Fruit fly (Drosophila melanogaster) ovary, adult (tissue): ENCODE results near the gene CG32104.

Experiments
- CG17801 ChIP-seq: fragments of 200-800 bp; optimal IDR thresholded peaks from 2 replicates; lab custom pipeline; 2019; ENCODE audit warnings: missing biosample characterization, mild to moderate bottlenecking, missing genetic modification characterization, moderate library complexity; ENCODE audit not compliant: partially characterized antibody

CG32104 gene

DNA sequence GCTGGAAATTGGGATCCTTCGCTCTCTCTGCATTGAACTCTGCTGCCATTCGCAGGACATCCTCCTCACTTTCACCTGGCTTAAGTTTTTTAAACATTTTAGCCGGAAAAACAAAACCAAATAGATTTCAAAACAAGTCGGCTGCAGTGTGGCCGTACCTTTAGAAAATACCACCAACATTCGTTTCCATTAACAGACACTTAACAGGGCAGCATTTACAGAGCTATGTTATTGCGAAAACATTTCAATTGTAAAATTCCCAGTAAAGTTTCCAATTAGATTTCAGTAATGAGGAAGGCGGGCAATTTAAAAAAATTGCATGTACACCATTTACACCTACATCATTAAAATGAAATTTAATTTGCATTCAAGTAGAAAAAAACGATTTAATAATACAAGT is at the start of gene CG32104:
TSS of gene CG32104 (minus strand) at position 152 of the 400 bp plus-strand sequence.
- no peak for TF ChIP-seq CG17801 (GFP tag; lab: Kevin White, UChicago)

DNA sequence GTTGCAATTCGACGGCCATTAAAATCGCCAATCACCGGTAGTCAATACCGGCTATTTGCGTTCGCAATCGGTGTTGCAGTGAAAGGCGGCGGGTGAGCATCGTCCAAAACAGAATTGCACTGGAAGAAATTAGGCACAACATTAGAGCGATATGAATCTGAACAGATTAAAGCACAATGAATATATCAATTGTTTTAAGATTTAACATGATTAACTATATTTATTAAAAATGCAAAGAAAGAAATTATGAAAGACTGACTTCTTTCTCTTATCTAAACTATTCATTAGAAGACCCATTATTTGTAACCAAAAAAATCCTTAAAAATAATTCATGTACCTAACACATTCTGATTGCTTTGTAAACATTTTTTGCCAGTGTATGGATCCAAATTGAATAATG is 48.4 kb upstream of the CG32104 start:
- no peak for TF ChIP-seq CG17801 (GFP tag; lab: Kevin White, UChicago)

DNA sequence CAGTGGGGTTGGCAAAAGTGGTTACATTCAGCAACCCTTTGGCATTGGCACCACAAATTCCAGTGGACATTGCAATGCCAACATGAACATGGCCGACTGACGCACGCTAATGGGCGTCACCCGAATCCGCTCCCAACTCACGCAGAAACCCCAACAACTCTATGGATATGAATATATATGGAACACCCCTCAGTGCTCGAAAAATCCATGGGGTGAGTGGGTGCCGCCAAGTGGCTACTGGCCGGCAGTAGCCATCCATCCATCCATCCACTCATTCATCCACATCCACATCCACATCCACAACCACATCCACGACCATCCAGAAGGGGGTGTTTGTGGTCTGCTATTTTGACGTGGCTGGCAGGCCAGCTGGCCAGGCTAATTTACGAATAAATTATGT is 48.0 kb upstream of the CG32104 start:
- TF ChIP-seq CG17801 (GFP tag; lab: Kevin White, UChicago), result no peak

DNA sequence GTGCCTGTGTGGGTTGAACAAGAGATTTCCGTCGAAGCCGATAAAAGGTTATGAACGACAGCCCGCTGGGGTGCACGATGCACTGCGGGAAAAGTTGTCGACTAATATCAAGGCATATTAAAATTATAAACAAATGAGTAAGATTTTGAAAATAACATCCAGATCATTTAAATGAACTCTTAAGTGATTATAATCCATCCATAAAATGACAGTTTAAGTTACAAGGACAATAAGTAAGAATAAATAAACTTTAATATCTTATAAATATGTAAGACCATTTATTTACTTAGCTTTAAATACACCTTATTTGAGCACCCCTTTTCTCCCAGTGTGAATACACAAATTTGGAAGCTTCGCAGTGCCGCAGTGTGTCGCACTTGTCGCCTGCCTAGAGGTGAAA is 44.9 kb upstream of the CG32104 start:
- no peak for TF ChIP-seq CG17801 (GFP tag; lab: Kevin White, UChicago)

DNA sequence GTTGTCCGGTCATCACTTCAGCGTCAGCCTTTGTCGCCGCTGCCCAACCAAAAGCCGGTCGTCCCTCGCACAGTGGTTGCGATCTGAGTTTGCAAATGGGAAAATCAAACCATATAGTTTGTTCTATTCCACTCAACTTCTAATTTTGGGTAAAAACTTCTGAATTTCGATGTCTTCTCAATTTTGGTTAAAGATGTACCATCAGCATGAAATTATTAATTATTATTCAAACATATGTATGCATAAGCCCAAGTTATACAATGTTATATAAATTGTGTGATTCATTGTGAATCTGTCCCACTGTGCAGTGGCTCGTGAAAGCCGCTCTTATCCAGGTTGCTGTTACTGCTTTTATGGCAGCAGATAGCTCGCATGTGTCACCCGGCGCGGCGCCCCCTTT is 43.5 kb upstream of the CG32104 start:
- no peak for TF ChIP-seq CG17801 (GFP tag; lab: Kevin White, UChicago)

DNA sequence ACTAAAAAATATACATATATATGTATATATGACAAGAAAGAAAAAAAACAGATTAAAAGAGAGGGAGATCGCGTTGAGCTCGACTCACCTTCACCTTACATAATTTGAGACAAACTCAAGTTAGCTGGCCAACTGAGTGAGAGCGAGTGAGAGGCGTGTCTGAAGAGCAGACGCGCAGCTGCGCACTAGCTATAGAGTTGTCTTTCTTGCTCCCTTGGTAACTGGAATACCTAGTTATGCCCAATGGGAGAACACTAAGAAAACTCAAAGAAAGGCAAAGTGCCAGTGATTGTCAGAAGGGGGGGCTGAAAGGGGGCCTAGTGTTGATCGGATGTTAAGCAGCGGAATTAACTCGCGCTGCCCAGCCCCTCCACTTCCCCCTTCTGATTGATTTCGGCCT is 35.3 kb upstream of the CG32104 start:
- TF ChIP-seq CG17801 (GFP tag; lab: Kevin White, UChicago), result no peak

DNA sequence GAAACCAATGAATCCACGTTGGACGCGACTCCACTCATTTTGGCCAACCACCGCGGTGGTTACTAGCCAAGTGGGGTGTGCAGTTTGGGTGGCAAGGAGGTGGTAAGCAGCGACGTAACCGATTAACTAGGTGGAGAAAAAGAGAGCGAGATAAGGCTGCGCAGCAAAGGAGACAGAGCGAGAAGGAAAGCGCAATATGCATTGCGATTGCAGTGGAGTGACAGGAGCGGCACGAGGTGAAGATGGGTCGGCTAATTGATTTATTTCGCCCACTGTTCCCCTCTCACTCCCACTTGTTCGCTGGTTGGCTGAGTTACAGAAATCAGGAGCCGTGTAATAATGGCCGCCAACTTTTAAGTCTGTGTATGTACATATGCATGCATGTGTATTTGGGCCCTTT is 34.6 kb upstream of the CG32104 start:
- no peak for TF ChIP-seq CG17801 (GFP tag; lab: Kevin White, UChicago)

DNA sequence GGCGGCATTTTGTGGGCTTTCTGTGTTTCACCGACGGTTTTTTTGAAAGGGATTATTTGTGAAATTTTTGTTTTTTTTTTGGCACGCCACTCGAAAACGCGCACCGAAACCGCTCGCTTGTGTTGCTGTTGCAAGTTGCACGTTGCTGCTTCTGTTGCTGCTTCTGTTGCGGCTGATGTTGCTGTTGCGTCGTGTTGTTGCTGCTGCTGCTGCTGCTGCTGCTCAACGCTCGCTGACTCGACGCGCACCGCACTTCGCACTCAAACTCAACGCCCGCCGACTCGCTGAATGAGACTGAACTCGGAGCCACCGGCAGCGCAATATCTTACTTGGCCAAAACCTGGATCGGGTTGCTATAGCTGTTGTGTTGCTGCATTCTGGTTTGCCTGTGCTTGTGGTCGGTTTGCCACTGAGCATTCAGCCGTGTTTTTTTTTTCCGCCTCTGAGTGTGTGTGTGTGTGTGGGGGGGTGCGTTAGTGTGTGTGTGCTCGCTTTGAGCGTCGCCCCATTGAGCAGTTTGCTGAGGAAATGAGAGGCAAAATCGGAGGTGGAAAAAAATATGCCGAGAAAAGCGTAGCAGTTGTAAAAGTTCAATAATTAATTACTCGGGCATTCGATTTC is 33.4 kb upstream of the CG32104 start, which contains the start of gene toe:
TSS of gene toe (minus strand) at position 277 of the 621 bp plus-strand sequence.
- TF ChIP-seq CG17801 (GFP tag; lab: Kevin White, UChicago), result no peak

DNA sequence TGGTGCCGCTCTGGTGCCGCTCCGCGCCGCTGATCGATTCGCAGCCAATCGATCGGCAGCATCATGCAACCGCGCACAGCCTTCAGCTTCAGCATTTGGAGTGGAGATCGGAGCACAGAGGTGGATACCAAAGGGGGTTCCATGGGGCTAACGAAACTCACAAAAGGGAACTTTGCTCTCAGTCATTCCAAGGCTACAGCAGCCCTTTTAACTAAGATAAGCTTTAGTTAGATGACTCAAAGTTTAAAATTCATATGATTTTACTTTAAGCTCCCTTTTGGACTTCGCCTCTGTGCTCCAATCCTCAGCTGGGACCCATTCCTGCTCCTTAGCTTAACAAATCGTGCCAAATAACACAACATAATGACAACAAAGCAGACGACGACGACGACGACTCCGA is 21.3 kb upstream of the CG32104 start:
- no peak for TF ChIP-seq CG17801 (GFP tag; lab: Kevin White, UChicago)

DNA sequence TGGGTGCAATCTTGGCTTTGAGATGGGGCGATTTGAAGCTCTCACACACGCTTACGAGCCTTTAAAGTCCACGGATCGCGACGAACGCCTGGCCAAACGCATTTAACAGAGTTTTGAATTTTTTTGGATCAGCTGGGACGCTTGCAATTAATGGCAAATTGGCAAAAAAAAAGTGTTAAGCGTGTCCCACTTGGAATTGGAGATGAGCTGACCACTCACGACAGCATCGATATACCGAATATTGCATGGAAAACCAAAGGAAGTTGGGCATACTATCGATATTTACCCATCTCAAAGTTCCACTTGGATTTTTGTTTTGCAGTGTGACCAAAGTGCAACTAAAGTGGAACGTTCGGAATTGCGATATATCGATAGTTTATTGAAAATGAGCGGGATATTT is 18.2 kb upstream of the CG32104 start, which contains the start of gene ArfGAP1:
TSS of gene ArfGAP1 (minus strand) at position 240 of the 400 bp plus-strand sequence.
- TF ChIP-seq CG17801 (GFP tag; lab: Kevin White, UChicago), result no peak

DNA sequence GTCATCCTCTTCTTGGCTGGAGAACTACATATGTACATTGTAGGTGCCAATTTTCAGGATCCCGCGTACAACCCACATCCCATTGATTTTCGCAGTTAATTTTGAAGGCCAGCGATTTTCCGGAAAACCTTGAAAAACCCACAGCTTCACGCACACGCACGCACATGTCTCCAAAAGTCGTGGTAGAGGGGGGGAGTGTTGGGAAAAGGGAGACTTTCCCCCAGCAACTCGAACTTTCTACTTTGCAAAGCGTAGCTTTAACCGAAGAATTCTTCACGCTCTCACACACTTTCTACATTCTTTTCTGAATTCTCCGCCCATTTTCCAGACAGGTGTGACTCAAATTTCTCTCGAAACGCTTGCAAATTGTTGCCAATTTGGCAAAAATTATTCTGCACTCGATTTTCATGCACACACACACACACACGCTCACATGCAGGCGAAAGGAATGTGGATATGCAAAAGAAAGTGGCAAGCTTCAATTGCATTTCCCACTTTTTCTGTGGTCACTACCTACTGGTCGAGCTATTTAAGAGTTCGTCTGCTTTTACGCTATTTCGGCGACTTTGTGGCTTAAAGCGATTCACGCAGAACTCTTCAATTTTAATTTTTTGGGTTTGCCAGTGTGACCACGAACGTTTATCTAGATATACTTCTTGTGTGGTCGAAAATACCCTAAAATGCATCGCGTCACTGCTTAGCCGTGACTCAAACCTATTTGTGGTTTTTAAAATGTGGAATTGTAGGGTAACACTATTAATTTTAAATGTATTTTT is 15.3 kb upstream of the CG32104 start, which contains the start of gene SCaMC:
TSS of gene SCaMC (minus strand) at position 654 of the 776 bp plus-strand sequence.
- TF ChIP-seq CG17801 (GFP tag; lab: Kevin White, UChicago), result peak; percentile 39

DNA sequence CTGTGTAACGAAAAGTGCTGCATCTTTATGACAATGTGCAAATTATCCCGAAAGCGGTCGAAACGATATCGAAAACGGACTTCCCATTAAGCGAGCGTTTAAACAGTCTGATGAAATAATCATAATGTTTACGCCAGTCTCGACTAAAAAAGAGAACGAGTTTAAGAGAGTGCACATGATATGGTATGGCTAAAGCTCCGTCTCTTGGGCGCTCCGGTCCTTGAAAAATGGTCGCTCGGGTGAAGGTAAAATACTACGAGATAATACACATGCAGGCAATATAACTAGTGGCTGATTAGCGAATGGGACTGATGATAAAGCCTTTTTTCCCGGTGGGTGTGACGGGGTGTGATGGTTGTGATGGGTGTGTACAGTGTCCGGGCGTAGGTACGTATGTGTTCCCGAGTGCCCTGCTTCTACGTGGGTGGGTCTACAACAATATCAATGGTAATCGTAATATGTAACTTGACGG is 12.1 kb upstream of the CG32104 start:
- TF ChIP-seq CG17801 (GFP tag; lab: Kevin White, UChicago), result no peak

DNA sequence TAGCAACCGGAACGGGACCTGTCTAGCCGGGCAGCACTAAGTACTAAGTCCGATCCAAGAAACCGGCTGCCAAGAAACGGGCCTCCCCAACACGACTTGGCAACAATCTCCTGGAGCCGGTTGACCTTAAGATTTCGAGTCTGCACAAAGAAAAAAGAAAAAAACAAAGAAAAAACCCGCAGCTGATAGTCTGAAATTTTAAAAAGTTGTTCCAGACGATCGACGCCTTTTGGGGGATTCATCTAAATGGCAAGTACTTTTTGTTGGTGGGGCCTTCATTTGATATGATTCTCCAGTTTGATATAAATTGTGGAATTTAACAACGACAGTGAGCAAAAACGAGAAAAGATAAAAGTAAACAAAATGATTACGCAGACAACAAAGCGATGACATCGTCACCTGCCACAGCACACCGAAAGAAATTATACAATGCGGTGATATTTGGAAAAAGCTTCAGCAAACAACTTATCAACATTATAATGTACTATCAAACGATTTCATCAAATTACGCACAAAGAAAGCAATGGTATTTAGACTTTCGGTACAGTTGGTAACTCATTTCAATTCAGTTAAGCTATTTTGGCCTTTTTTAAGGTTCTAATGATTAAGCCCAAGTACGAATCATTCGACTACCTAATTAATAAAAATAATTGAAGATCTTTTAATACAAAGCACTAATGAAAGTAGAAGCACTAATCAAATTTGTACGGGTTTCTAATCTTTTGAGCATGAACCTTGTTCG is 11.5 kb upstream of the CG32104 start:
- TF ChIP-seq CG17801 (GFP tag; lab: Kevin White, UChicago), result no peak

DNA sequence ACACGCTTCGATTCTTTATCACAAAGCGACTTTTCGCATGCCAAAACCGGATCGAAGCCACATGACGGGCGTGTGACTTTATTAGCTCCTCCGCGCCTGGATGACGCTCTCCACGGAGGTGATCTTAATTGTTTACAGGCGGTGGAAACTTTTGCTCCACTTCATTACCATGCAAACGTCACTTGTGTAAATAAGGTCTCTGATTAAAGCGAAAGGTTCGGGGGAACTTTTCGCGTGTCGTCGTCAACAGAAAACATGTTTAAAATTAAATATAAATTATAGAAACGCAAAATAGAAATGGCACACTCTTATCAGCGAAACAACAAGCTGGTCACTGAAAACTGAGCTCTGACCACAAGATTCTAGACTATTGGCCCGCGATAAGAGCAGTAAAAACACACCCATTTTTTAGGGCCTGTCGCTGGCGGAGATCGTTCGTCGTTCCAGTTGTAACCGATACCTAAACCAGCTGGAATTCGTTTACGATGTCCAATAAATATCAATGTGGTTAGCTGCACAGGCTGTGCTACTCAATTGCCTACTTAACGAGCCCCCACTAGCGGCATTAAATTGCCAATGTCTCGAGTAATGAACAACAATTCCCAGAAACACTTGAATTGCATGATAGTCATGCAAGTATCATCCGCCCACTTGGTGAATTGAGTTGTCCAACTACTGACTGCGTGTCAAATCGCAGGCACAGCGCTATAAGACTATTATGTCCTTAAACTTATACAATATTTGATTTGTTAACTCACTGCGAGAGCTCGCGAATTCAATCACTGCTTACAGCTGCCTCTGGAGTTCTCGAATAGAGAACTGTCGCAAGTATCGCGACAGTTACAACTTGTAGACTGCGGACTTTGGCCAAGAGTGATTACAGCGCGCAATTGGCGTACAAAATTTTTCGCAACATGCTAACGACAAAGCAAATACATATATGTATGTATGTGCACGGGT is 10.5 kb upstream of the CG32104 start:
- no peak for TF ChIP-seq CG17801 (GFP tag; lab: Kevin White, UChicago)
